Worm (Caenorhabditis elegans) whole organism, L4 larva: Measurements from ENCODE around the gene ZK1307.7.

Experiments used
- F26F4.8 ChIP-seq: fragments of 200-800 bp; sonication (Bioruptor generic); conservative IDR thresholded peaks from 2 replicates; pipeline ENCODE4 v1.3.6; 2022; ENCODE audit warnings: missing genetic modification characterization, missing compliant biosample characterization
- T20F7.1 ChIP-seq: fragments of 200-800 bp; sonication (Bioruptor generic); optimal IDR thresholded peaks from 2 replicates; lab custom pipeline; 2018; ENCODE audit warnings: mild to moderate bottlenecking, missing genetic modification characterization, missing compliant biosample characterization
- T26A8.4 ChIP-seq: fragments of 200-800 bp; sonication (Bioruptor generic); IDR thresholded peaks from 2 replicates; pipeline ENCODE4 v1.3.6; 2022; ENCODE audit warnings: missing genetic modification characterization, missing compliant biosample characterization
- Y105C5A.15 ChIP-seq: fragments of 200-800 bp; sonication (Bioruptor generic); IDR thresholded peaks from 2 replicates; pipeline ENCODE4 v1.3.6; 2022; ENCODE audit warnings: missing genetic modification characterization, missing compliant biosample characterization
- Y48G9A.11 ChIP-seq: fragments of 200-800 bp; sonication (Bioruptor generic); IDR thresholded peaks from 2 replicates; pipeline ENCODE4 v1.3.6; 2022; ENCODE audit warnings: missing genetic modification reagents, missing genetic modification characterization, missing compliant biosample characterization
- ZK546.5 ChIP-seq, 2 experiments: sonication (generic microtip); optimal IDR thresholded peaks; 2 replicates each; lab custom pipeline; 2017; ENCODE audit warnings: missing biosample characterization in 2 of 2, missing genetic modification characterization in 2 of 2
- aha-1 ChIP-seq: fragments of 150-350 bp; peaks from one replicate; lab custom pipeline; 2014; ENCODE audit warnings: missing biosample characterization, missing genetic modification characterization
- arid-1 ChIP-seq: fragments of 200-800 bp; sonication (Bioruptor generic); conservative IDR thresholded peaks from 2 replicates; pipeline ENCODE4 v1.3.6; 2022; ENCODE audit warnings: missing genetic modification reagents, missing genetic modification characterization, missing compliant biosample characterization
- attf-4 ChIP-seq: sonication (generic microtip); optimal IDR thresholded peaks from 3 replicates; lab custom pipeline; 2017; ENCODE audit warnings: missing biosample characterization, missing genetic modification characterization
- ceh-20 ChIP-seq: fragments of 200-800 bp; sonication (Bioruptor generic); IDR thresholded peaks from 2 replicates; pipeline ENCODE4 v1.3.6; 2022; ENCODE audit warnings: missing genetic modification reagents, missing genetic modification characterization, missing compliant biosample characterization
- ctbp-1 ChIP-seq: fragments of 200-800 bp; sonication (Bioruptor generic); IDR thresholded peaks from 2 replicates; pipeline ENCODE4 v1.3.6; 2022; ENCODE audit warnings: missing genetic modification reagents, missing genetic modification characterization, missing compliant biosample characterization
- daf-12 ChIP-seq: fragments of 150-350 bp; optimal IDR thresholded peaks from 2 replicates; lab custom pipeline; 2014; ENCODE audit warnings: missing biosample characterization, missing genetic modification reagents, missing genetic modification characterization
- daf-16 ChIP-seq, 3 experiments: sonication (generic microtip); optimal IDR thresholded peaks; 2 replicates each; lab custom pipeline; 2016 to 2017; ENCODE audit warnings: missing genetic modification characterization in 3 of 3, missing genetic modification reagents in 3 of 3, mild to moderate bottlenecking in 2 of 3, missing compliant biosample characterization in 2 of 3, missing biosample characterization in 1 of 3, moderate library complexity in 1 of 3
- dmd-6 ChIP-seq: fragments of 200-800 bp; sonication (Bioruptor generic); IDR thresholded peaks from 2 replicates; pipeline ENCODE4 v1.3.6; 2022; ENCODE audit warnings: missing genetic modification reagents, missing genetic modification characterization, missing compliant biosample characterization
- dpl-1 ChIP-seq: fragments of 150-350 bp; optimal IDR thresholded peaks from 2 replicates; lab custom pipeline; 2014; ENCODE audit warnings: missing biosample characterization, missing genetic modification reagents, missing genetic modification characterization
- dve-1 ChIP-seq: sonication (generic microtip); optimal IDR thresholded peaks from 2 replicates; lab custom pipeline; 2017; ENCODE audit warnings: antibody characterized with exemption, mild to moderate bottlenecking, missing genetic modification characterization, missing compliant biosample characterization; ENCODE audit not compliant: insufficient read depth
- egl-27 ChIP-seq: sonication (generic microtip); optimal IDR thresholded peaks from 3 replicates; lab custom pipeline; 2017; ENCODE audit warnings: missing biosample characterization, missing genetic modification reagents, missing genetic modification characterization
- fkh-10 ChIP-seq: fragments of 150-350 bp; optimal IDR thresholded peaks from 2 replicates; lab custom pipeline; 2014; ENCODE audit warnings: missing biosample characterization, missing genetic modification reagents, missing genetic modification characterization
- hlh-30 ChIP-seq: sonication (generic microtip); optimal IDR thresholded peaks from 2 replicates; lab custom pipeline; 2017; ENCODE audit warnings: antibody characterized with exemption, mild to moderate bottlenecking, missing genetic modification characterization, missing compliant biosample characterization; ENCODE audit not compliant: insufficient read depth
- hmg-1.1 ChIP-seq: fragments of 200-800 bp; sonication (Bioruptor generic); IDR thresholded peaks from 2 replicates; pipeline ENCODE4 v1.3.6; 2022; ENCODE audit warnings: missing genetic modification reagents, missing genetic modification characterization, missing compliant biosample characterization
- lim-7 ChIP-seq: fragments of 200-800 bp; sonication (Bioruptor generic); IDR thresholded peaks from 2 replicates; pipeline ENCODE4 v1.3.6; 2022; ENCODE audit warnings: missing genetic modification characterization, missing compliant biosample characterization
- lir-3 ChIP-seq: sonication (generic microtip); optimal IDR thresholded peaks from 2 replicates; lab custom pipeline; 2016; ENCODE audit warnings: mild to moderate bottlenecking, missing genetic modification characterization, missing compliant biosample characterization
- lsy-2 ChIP-seq, 2 experiments: fragments of 150-350 bp in 1 of 2; sonication (generic microtip) in 1 of 2; optimal IDR thresholded peaks; 2 replicates each; lab custom pipeline; 2014 to 2017; ENCODE audit warnings: missing biosample characterization in 2 of 2, missing genetic modification characterization in 2 of 2
- mdl-1 ChIP-seq, 2 experiments: fragments of 150-350 bp in 1 of 2; sonication (generic microtip) in 1 of 2; optimal IDR thresholded peaks; 2 replicates each; lab custom pipeline; 2014 to 2017; ENCODE audit warnings: missing biosample characterization in 2 of 2, missing genetic modification characterization in 2 of 2
- mep-1 ChIP-seq: fragments of 150-350 bp; sonication (generic microtip); optimal IDR thresholded peaks from 3 replicates; lab custom pipeline; 2014; ENCODE audit warnings: missing biosample characterization, missing genetic modification characterization
- mes-2 ChIP-seq: sonication (generic microtip); optimal IDR thresholded peaks from 2 replicates; lab custom pipeline; 2016; ENCODE audit warnings: missing genotype, mild to moderate bottlenecking, missing genetic modification characterization, missing compliant biosample characterization; ENCODE audit not compliant: poor library complexity, severe bottlenecking
- nhr-10 ChIP-seq: fragments of 150-350 bp; optimal IDR thresholded peaks from 2 replicates; lab custom pipeline; 2014; ENCODE audit warnings: missing biosample characterization, missing genetic modification characterization
- nhr-11 ChIP-seq: fragments of 150-350 bp; optimal IDR thresholded peaks from 2 replicates; lab custom pipeline; 2014; ENCODE audit warnings: missing biosample characterization, missing genetic modification characterization
- nhr-28 ChIP-seq: fragments of 150-350 bp; optimal IDR thresholded peaks from 2 replicates; lab custom pipeline; 2014; ENCODE audit warnings: missing biosample characterization, missing genetic modification characterization
- nhr-41 ChIP-seq: fragments of 200-800 bp; sonication (Bioruptor generic); IDR thresholded peaks from 2 replicates; pipeline ENCODE4 v1.3.6; 2022; ENCODE audit warnings: missing genetic modification reagents, missing genetic modification characterization, missing compliant biosample characterization
- nhr-76 ChIP-seq: fragments of 150-350 bp; optimal IDR thresholded peaks from 2 replicates; lab custom pipeline; 2014; ENCODE audit warnings: missing biosample characterization, missing genetic modification characterization
- nhr-77 ChIP-seq: fragments of 150-350 bp; optimal IDR thresholded peaks from 2 replicates; lab custom pipeline; 2014; ENCODE audit warnings: missing biosample characterization, missing genetic modification characterization
- pha-4 ChIP-seq, 2 experiments: fragments of 150-350 bp in 1 of 2; fragments of 200-800 bp in 1 of 2; sonication (Bioruptor generic) in 1 of 2; IDR thresholded peaks in 1 of 2; optimal IDR thresholded peaks in 1 of 2; 2 replicates each; pipeline versions ENCODE4 v1.3.6 to Lab custom; 2014 to 2022; ENCODE audit warnings: missing genetic modification characterization in 2 of 2, missing genetic modification reagents in 2 of 2, missing biosample characterization in 1 of 2, missing compliant biosample characterization in 1 of 2
- saeg-2 ChIP-seq: fragments of 200-800 bp; sonication (Bioruptor generic); IDR thresholded peaks from 2 replicates; pipeline ENCODE4 v1.3.6; 2022; ENCODE audit warnings: missing genetic modification reagents, missing genetic modification characterization, missing compliant biosample characterization
- snpc-4 ChIP-seq: fragments of 150-350 bp; optimal IDR thresholded peaks from 2 replicates; lab custom pipeline; 2014; ENCODE audit warnings: missing biosample characterization, missing genetic modification characterization
- spr-1 ChIP-seq: sonication (generic microtip); optimal IDR thresholded peaks from 2 replicates; lab custom pipeline; 2016; ENCODE audit warnings: mild to moderate bottlenecking, missing genetic modification characterization, missing compliant biosample characterization
- unc-62 ChIP-seq, 3 experiments: fragments of 150-350 bp in 1 of 3; sonication (generic microtip); optimal IDR thresholded peaks in 2 of 3; peaks in 1 of 3; 1 replicate in 1 of 3; 2 replicates in 2 of 3; lab custom pipeline; 2014 to 2017; ENCODE audit warnings: missing biosample characterization in 3 of 3, missing genetic modification characterization in 3 of 3, missing genetic modification reagents in 3 of 3, missing genotype in 1 of 3
- zip-2 ChIP-seq: fragments of 150-350 bp; optimal IDR thresholded peaks from 2 replicates; lab custom pipeline; 2014; ENCODE audit warnings: missing biosample characterization, missing genetic modification characterization
- ztf-7 ChIP-seq: fragments of 150-350 bp; optimal IDR thresholded peaks from 2 replicates; lab custom pipeline; 2014; ENCODE audit warnings: missing biosample characterization, missing genetic modification characterization

ZK1307.7 gene

ce11 chrII:9679842-9680241, 43.4 kb downstream of the ZK1307.7 start:
- TF ChIP-seq hmg-1.1 (GFP tag; lab: Robert Waterston, UW) (0 out of 2 replicates have a peak, but pooled peaks have one; percentile 28), spr-1 (no peak), lsy-2 (tag; optimal IDR thresholded peaks at IDR 0.05; lab: Kevin White, UChicago) (peak in 1 of 2 experiments; percentile 5), aha-1 (peak; percentile 7)
- TF ChIP-seq, all 104 proteins: peak for 3

ce11 chrII:9680493-9680892, 44.1 kb downstream of the ZK1307.7 start, which contains the start of gene ZK1320.13:
ZK1320.13 (plus strand) TSS chrII:9680793.
- TF ChIP-seq zip-2 (tag; lab: Kevin White, UChicago) (no peak), Y48G9A.11 (GFP tag; lab: Robert Waterston, UW) (no peak), lsy-2 (tag; optimal IDR thresholded peaks at IDR 0.05; lab: Kevin White, UChicago) (no peak), saeg-2 (GFP tag; lab: Robert Waterston, UW) (no peak), nhr-41 (GFP tag; lab: Robert Waterston, UW) (no peak), ceh-20 (GFP tag; lab: Robert Waterston, UW) (no peak), nhr-11 (no peak), ctbp-1 (no peak), nhr-76 (tag; lab: Kevin White, UChicago) (no peak), T26A8.4 (GFP tag; lab: Robert Waterston, UW) (no peak), hmg-1.1 (GFP tag; lab: Robert Waterston, UW) (no peak), spr-1 (no peak), lir-3 (tag; lab: Kevin White, UChicago) (no peak), pha-4 (GFP tag; IDR thresholded peaks at IDR 0.05; lab: Robert Waterston, UW) (no peak), pha-4 (tag; optimal IDR thresholded peaks at IDR 0.05; lab: Kevin White, UChicago) (no peak), attf-4 (no peak), ztf-7 (no peak), arid-1 (GFP tag; lab: Robert Waterston, UW) (no peak), Y105C5A.15 (no peak), ZK546.5 (tag; optimal IDR thresholded peaks at IDR 0.05; lab: Kevin White, UChicago) (no peak)

ce11 chrII:9682044-9682443, 45.6 kb downstream of the ZK1307.7 start:
- no peak for TF ChIP-seq F26F4.8 (GFP tag; lab: Robert Waterston, UW)
- TF ChIP-seq fkh-10 (GFP tag; lab: Kevin White, UChicago): peak; percentile 18

- TF ChIP-seq unc-62 (GFP tag; optimal IDR thresholded peaks at IDR 0.05 in 1 of 2; lab: Kevin White, UChicago) (peak in 1 of 2 experiments; percentile 52), unc-62 (tag; optimal IDR thresholded peaks at IDR 0.05; lab: Kevin White, UChicago) (no peak), egl-27 (no peak), T26A8.4 (GFP tag; lab: Robert Waterston, UW) (0 out of 2 replicates have a peak, but pooled peaks have one; percentile 24), snpc-4 (tag; lab: Kevin White, UChicago) (no peak), F26F4.8 (GFP tag; lab: Robert Waterston, UW) (no peak), spr-1 (no peak)
Measured at ce11 chrII:9684175-9684574, 47.8 kb downstream of the ZK1307.7 start.

- TF ChIP-seq nhr-28 (peak; percentile 84), daf-12 (tag; lab: Kevin White, UChicago) (no peak), mdl-1 (tag; optimal IDR thresholded peaks at IDR 0.05; lab: Kevin White, UChicago) (peak in 1 of 2 experiments; percentile 41), dmd-6 (GFP tag; lab: Robert Waterston, UW) (peak; percentile 48; the same call in 1 of the 2 replicates), dve-1 (tag; lab: Kevin White, UChicago) (peak; percentile 32), dpl-1 (GFP tag; lab: Kevin White, UChicago) (peak; percentile 23), Y48G9A.11 (GFP tag; lab: Robert Waterston, UW) (peak; percentile 52; the same call in 1 of the 2 replicates), nhr-77 (tag; lab: Kevin White, UChicago) (peak; percentile 67), nhr-11 (peak; percentile 75), T20F7.1 (peak; percentile 83), mep-1 (tag; lab: Kevin White, UChicago) (peak; percentile 46), mes-2 (tag; lab: Kevin White, UChicago) (no peak), nhr-10 (peak; percentile 9), lim-7 (GFP tag; lab: Robert Waterston, UW) (no peak), daf-16 (GFP tag; optimal IDR thresholded peaks at IDR 0.05; lab: Kevin White, UChicago) (no peak), daf-16 (tag; optimal IDR thresholded peaks at IDR 0.05; lab: Kevin White, UChicago) (peak; percentile 54), lsy-2 (tag; optimal IDR thresholded peaks at IDR 0.05; lab: Kevin White, UChicago) (peak in 1 of 2 experiments; percentile 1), pha-4 (GFP tag; IDR thresholded peaks at IDR 0.05; lab: Robert Waterston, UW) (no peak), pha-4 (tag; optimal IDR thresholded peaks at IDR 0.05; lab: Kevin White, UChicago) (peak; percentile 24), nhr-76 (tag; lab: Kevin White, UChicago) (peak; percentile 76), hlh-30 (tag; lab: Kevin White, UChicago) (peak; percentile 48), spr-1 (no peak)
Measured at ce11 chrII:9686663-9687193, 50.3 kb downstream of the ZK1307.7 start, which contains the start of gene ZK1320.9. ZK1320.9 (minus strand) TSS chrII:9686713.
